Fruit fly (Drosophila melanogaster) whole organism: Measurements from ENCODE around the gene CG13042.

ENCODE experiments used
- CG8478 ChIP-seq: fragments of >200 bp; optimal IDR thresholded peaks from 2 replicates; lab custom pipeline; 2018; ENCODE audit warnings: inconsistent platforms
- EcR ChIP-seq, 2 experiments: fragments of >200 bp; optimal IDR thresholded peaks; 2 replicates each; lab custom pipeline; 2017; ENCODE audit warnings: missing biosample characterization in 2 of 2, missing genetic modification characterization in 2 of 2, missing genetic modification reagents in 2 of 2
- pan ChIP-seq: fragments of >200 bp; optimal IDR thresholded peaks from 2 replicates; lab custom pipeline; 2017
- usp ChIP-seq: fragments of >200 bp; optimal IDR thresholded peaks from 2 replicates; lab custom pipeline; 2017; ENCODE audit warnings: missing biosample characterization, missing genetic modification characterization, mixed read lengths

DNA sequence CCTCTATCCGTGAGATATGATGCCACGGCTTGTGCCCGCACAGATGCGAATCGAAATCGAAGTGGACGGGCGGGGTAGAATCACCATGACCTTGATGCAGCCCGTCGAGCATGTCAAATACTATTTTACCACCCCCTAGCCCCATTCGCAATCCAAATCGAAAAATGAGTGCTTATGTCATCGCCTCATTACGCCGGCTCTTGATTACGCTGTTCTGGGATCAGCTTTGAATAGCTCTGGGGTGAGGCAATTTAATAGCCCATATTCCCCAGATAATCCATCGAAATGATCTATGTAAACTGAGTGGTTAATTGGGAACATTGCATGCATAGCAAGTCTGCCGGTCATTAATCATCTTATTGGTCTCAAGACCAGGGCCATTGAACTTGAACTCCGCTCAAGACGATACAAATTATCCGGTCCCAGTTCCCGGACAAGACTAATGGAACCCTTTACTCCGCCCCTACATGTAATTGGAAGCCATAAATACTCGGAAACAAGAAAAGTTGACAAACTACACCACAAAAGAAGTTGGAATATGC, 49.0 kb upstream of the CG13042 start:
- TF ChIP-seq pan (lab: Kevin White, UChicago) (no peak), usp (GFP tag; lab: Kevin White, UChicago) (no peak), EcR (GFP tag; optimal IDR thresholded peaks at IDR 0.05; lab: Kevin White, UChicago) (peak in 1 of 2 experiments; percentile 64), CG8478 (lab: Kevin White, UChicago) (no peak)
